Worm (Caenorhabditis elegans): ENCODE data around the gene C10E2.1.

DNA sequence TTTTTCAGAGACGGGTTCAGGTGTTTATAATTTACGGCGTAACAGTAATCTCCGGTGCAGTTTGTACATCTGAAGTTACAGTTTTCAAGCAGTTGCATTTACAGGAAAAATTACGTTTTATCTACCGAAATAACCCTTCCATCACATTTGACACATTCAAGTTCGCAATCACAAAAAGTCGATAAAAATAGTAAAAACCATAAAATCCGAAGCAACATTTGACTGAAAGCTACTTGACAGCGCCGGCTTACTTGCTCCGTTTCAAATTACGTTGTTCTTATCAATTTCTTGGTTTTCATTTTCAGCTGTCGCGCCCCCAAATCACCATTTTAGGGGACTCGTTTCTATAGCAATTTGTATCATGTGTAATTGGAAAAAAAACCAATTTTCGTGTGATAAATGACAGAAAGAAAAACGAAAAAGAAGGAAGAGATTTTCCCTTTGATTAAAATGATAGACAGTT, 20.2 kb downstream of the C10E2.1 start, which contains the start of gene T01C8.3:
- TF ChIP-seq ceh-6 (GFP tag; optimal IDR thresholded peaks at IDR 0.05) (no peak), ama-1 (optimal IDR thresholded peaks at IDR 0.05) (no peak), ceh-34 (tag; optimal IDR thresholded peaks at IDR 0.05) (no peak), pha-4 (tag; optimal IDR thresholded peaks at IDR 0.05) (no peak)
